ENCODE assay signal across 2 fruit fly cellular contexts in the genomic region with DNA sequence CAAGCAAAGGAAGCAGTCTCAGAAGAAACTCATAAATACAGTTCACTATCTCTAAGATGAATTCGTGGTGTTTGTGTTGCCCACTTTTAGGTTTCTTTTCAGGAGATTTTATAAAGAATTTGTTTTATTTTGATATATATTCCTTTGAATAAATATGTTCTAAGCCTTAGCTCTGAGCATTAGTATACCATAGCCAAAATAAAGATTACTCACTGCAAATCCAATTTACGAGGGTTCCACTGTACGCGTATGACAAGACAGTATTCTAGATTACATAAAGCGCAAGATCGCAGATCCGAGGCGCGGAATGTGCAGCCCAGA.
TF ChIP-seq lines count a peak whose summit lies in the region.

No protein-coding gene starts in this region.

TF ChIP-seq in whole organism, embryonic, 481 proteins besides CTCF, POLR2A, EP300 and RAD21 (continued from another document and continues in another):
- TF ChIP-seq Xrp1 (GFP tag; IDR thresholded peaks at IDR 0.05; lab: Robert Waterston, UW) = peak; percentile 30; the same call in 1 of the 2 replicates
- no peak for TF ChIP-seq maf-S (GFP tag; optimal IDR thresholded peaks at IDR 0.05; lab: Kevin White, UChicago)
- TF ChIP-seq sc (optimal IDR thresholded peaks at IDR 0.05; lab: Kevin White, UChicago) = no peak
- TF ChIP-seq sc (GFP tag; optimal IDR thresholded peaks at IDR 0.05; lab: Kevin White, UChicago) = no peak
- TF ChIP-seq CG1832 (GFP tag; optimal IDR thresholded peaks at IDR 0.05; lab: Kevin White, UChicago) = no peak
- TF ChIP-seq CG3838 (GFP tag; optimal IDR thresholded peaks at IDR 0.05; lab: Kevin White, UChicago) = no peak
- TF ChIP-seq CG2116 (GFP tag; optimal IDR thresholded peaks at IDR 0.05; lab: Kevin White, UChicago) = no peak
- TF ChIP-seq CG17802 (tag; optimal IDR thresholded peaks at IDR 0.05; lab: Kevin White, UChicago) = no peak
- no peak for TF ChIP-seq CG4328 (GFP tag; optimal IDR thresholded peaks at IDR 0.05; lab: Kevin White, UChicago)
- TF ChIP-seq pb (GFP tag; optimal IDR thresholded peaks at IDR 0.05; lab: Kevin White, UChicago) = no peak
- TF ChIP-seq CG1024 (GFP tag; IDR thresholded peaks at IDR 0.05; lab: Robert Waterston, UW) = no peak
- no peak for TF ChIP-seq Pdp1 (GFP tag; optimal IDR thresholded peaks at IDR 0.05; lab: Kevin White, UChicago)
- no peak for TF ChIP-seq CG1233 (GFP tag; optimal IDR thresholded peaks at IDR 0.05; lab: Kevin White, UChicago)
- TF ChIP-seq sna (GFP tag; IDR thresholded peaks at IDR 0.05; lab: Robert Waterston, UW; ENCODE audit: partially characterized antibody) = no peak
- TF ChIP-seq lilli (GFP tag; optimal IDR thresholded peaks at IDR 0.05; lab: Kevin White, UChicago) = no peak
- no peak for TF ChIP-seq gcm (GFP tag; optimal IDR thresholded peaks at IDR 0.05; lab: Kevin White, UChicago)
- no peak for TF ChIP-seq CG12659 (GFP tag; optimal IDR thresholded peaks at IDR 0.05; lab: Kevin White, UChicago)
- TF ChIP-seq CG14965 (GFP tag; optimal IDR thresholded peaks at IDR 0.05; lab: Kevin White, UChicago; ENCODE audit: borderline replicate concordance) = no peak
- TF ChIP-seq CoRest (tag; optimal IDR thresholded peaks at IDR 0.05; lab: Kevin White, UChicago) = no peak
- no peak for TF ChIP-seq Tbp (GFP tag; optimal IDR thresholded peaks at IDR 0.05; lab: Kevin White, UChicago)
- TF ChIP-seq ranshi (GFP tag; IDR thresholded peaks at IDR 0.05; lab: Robert Waterston, UW) = no peak
- TF ChIP-seq CG10543 (GFP tag; optimal IDR thresholded peaks at IDR 0.05; lab: Kevin White, UChicago) = no peak
- no peak for TF ChIP-seq sens-2 (GFP tag; IDR thresholded peaks at IDR 0.05; lab: Robert Waterston, UW)
- no peak for TF ChIP-seq btn (GFP tag; optimal IDR thresholded peaks at IDR 0.05; lab: Kevin White, UChicago)
- TF ChIP-seq Optix (GFP tag; IDR thresholded peaks at IDR 0.05; lab: Robert Waterston, UW) = no peak
- no peak for TF ChIP-seq CG14441 (GFP tag; IDR thresholded peaks at IDR 0.05; lab: Robert Waterston, UW)
- TF ChIP-seq Sry-β (GFP tag; optimal IDR thresholded peaks at IDR 0.05; lab: Kevin White, UChicago) = no peak
- no peak for TF ChIP-seq CG4424 (GFP tag; optimal IDR thresholded peaks at IDR 0.05; lab: Kevin White, UChicago)
- TF ChIP-seq CG13424 (tag; optimal IDR thresholded peaks at IDR 0.05; lab: Kevin White, UChicago) = peak; percentile 9
- no peak for TF ChIP-seq CG8281 (tag; optimal IDR thresholded peaks at IDR 0.05; lab: Kevin White, UChicago)
- no peak for TF ChIP-seq Antp (GFP tag; optimal IDR thresholded peaks at IDR 0.05; lab: Kevin White, UChicago)
- no peak for TF ChIP-seq Adf1 (GFP tag; IDR thresholded peaks at IDR 0.05; lab: Robert Waterston, UW)
- TF ChIP-seq HHEX (GFP tag; optimal IDR thresholded peaks at IDR 0.05; lab: Kevin White, UChicago) = no peak
- no peak for TF ChIP-seq oc (tag; optimal IDR thresholded peaks at IDR 0.05; lab: Kevin White, UChicago)
- TF ChIP-seq ham (GFP tag; IDR thresholded peaks at IDR 0.05; lab: Robert Waterston, UW) = no peak
- TF ChIP-seq CG16863 (GFP tag; optimal IDR thresholded peaks at IDR 0.05; lab: Kevin White, UChicago) = no peak
- TF ChIP-seq Nf-YB (GFP tag; optimal IDR thresholded peaks at IDR 0.05; lab: Kevin White, UChicago) = no peak
- TF ChIP-seq H2.0 (GFP tag; IDR thresholded peaks at IDR 0.05; lab: Robert Waterston, UW) = no peak
- TF ChIP-seq bbx (GFP tag; IDR thresholded peaks at IDR 0.05; lab: Robert Waterston, UW; ENCODE audit: partially characterized antibody) = no peak
- peak; percentile 95 for TF ChIP-seq corto (GFP tag; optimal IDR thresholded peaks at IDR 0.05; lab: Kevin White, UChicago)
- TF ChIP-seq Hand (GFP tag; optimal IDR thresholded peaks at IDR 0.05; lab: Kevin White, UChicago) = no peak
- no peak for TF ChIP-seq Nf-YA (GFP tag; IDR thresholded peaks at IDR 0.05; lab: Robert Waterston, UW)
- TF ChIP-seq Stat92E (GFP tag; optimal IDR thresholded peaks at IDR 0.05; lab: Kevin White, UChicago) = no peak
- TF ChIP-seq CG7271 (tag; optimal IDR thresholded peaks at IDR 0.05; lab: Kevin White, UChicago) = no peak
- no peak for TF ChIP-seq E2f1 (GFP tag; IDR thresholded peaks at IDR 0.05; lab: Robert Waterston, UW)
- no peak for TF ChIP-seq CG7928 (GFP tag; optimal IDR thresholded peaks at IDR 0.05; lab: Kevin White, UChicago)
- TF ChIP-seq row (GFP tag; IDR thresholded peaks at IDR 0.05; lab: Robert Waterston, UW) = peak; percentile 31; the same call in 2 of the 3 replicates
- no peak for TF ChIP-seq run (tag; optimal IDR thresholded peaks at IDR 0.05; lab: Kevin White, UChicago)
- no peak for TF ChIP-seq CG9817 (tag; optimal IDR thresholded peaks at IDR 0.05; lab: Kevin White, UChicago)
- TF ChIP-seq Atf3 (GFP tag; optimal IDR thresholded peaks at IDR 0.05; lab: Kevin White, UChicago) = no peak
- no peak for TF ChIP-seq toy (GFP tag; IDR thresholded peaks at IDR 0.05; lab: Robert Waterston, UW)
- TF ChIP-seq Sox100B (GFP tag; optimal IDR thresholded peaks at IDR 0.05; lab: Kevin White, UChicago) = no peak
- no peak for TF ChIP-seq zfh2 (GFP tag; optimal IDR thresholded peaks at IDR 0.05; lab: Kevin White, UChicago)
- no peak for TF ChIP-seq GATAe (GFP tag; conservative IDR thresholded peaks at IDR 0.05; lab: Robert Waterston, UW)
- TF ChIP-seq CG9215 (GFP tag; IDR thresholded peaks at IDR 0.05; lab: Robert Waterston, UW) = no peak
- TF ChIP-seq CG12236 (GFP tag; optimal IDR thresholded peaks at IDR 0.05; lab: Kevin White, UChicago) = no peak
- TF ChIP-seq dm (GFP tag; optimal IDR thresholded peaks at IDR 0.05; lab: Kevin White, UChicago) = no peak
- no peak for TF ChIP-seq CG6272 (GFP tag; IDR thresholded peaks at IDR 0.05; lab: Robert Waterston, UW)
- TF ChIP-seq fd96Cb (tag; optimal IDR thresholded peaks at IDR 0.05; lab: Kevin White, UChicago) = peak; percentile 3
- TF ChIP-seq CG12391 (tag; optimal IDR thresholded peaks at IDR 0.05; lab: Kevin White, UChicago) = no peak
- peak; percentile 36 for TF ChIP-seq dmrt11E (tag; optimal IDR thresholded peaks at IDR 0.05; lab: Kevin White, UChicago)
- no peak for TF ChIP-seq CG43689 (GFP tag; IDR thresholded peaks at IDR 0.05; lab: Robert Waterston, UW)
- no peak for TF ChIP-seq CG13123 (GFP tag; optimal IDR thresholded peaks at IDR 0.05; lab: Kevin White, UChicago)
- no peak for TF ChIP-seq CG15696 (tag; optimal IDR thresholded peaks at IDR 0.05; lab: Kevin White, UChicago)
- peak; percentile 7 for TF ChIP-seq sens (GFP tag; lab: Kevin White, UChicago)
- TF ChIP-seq pros (GFP tag; optimal IDR thresholded peaks at IDR 0.05; lab: Kevin White, UChicago) = no peak
- no peak for TF ChIP-seq C15 (GFP tag; IDR thresholded peaks at IDR 0.05; lab: Robert Waterston, UW)
- no peak for TF ChIP-seq slou (GFP tag; optimal IDR thresholded peaks at IDR 0.05; lab: Kevin White, UChicago)

TF ChIP-seq in whole organism, prepupa, 60 proteins besides CTCF, POLR2A, EP300 and RAD21 (continued from another document):
- peak; percentile 99 for TF ChIP-seq Eip78C (GFP tag; lab: Kevin White, UChicago)
- peak; percentile 94 for TF ChIP-seq CG8632 (GFP tag; optimal IDR thresholded peaks at IDR 0.05; lab: Kevin White, UChicago)
- TF ChIP-seq CG15336 (GFP tag; IDR thresholded peaks at IDR 0.05; lab: Robert Waterston, UW) = peak; percentile 77
- peak; percentile 86 for TF ChIP-seq net (GFP tag; optimal IDR thresholded peaks at IDR 0.05; lab: Kevin White, UChicago)
- TF ChIP-seq ss (GFP tag; optimal IDR thresholded peaks at IDR 0.05; lab: Kevin White, UChicago) = peak; percentile 72 to 94
- peak; percentile 93 for TF ChIP-seq OdsH (GFP tag; optimal IDR thresholded peaks at IDR 0.05; lab: Kevin White, UChicago)
- peak; percentile 87 for TF ChIP-seq CG7368 (GFP tag; optimal IDR thresholded peaks at IDR 0.05; lab: Kevin White, UChicago)
- TF ChIP-seq CG3919 (GFP tag; optimal IDR thresholded peaks at IDR 0.05; lab: Kevin White, UChicago) = peak; percentile 91
